Worm (Caenorhabditis elegans): Measurements from ENCODE around the gene srz-69.

DNA sequence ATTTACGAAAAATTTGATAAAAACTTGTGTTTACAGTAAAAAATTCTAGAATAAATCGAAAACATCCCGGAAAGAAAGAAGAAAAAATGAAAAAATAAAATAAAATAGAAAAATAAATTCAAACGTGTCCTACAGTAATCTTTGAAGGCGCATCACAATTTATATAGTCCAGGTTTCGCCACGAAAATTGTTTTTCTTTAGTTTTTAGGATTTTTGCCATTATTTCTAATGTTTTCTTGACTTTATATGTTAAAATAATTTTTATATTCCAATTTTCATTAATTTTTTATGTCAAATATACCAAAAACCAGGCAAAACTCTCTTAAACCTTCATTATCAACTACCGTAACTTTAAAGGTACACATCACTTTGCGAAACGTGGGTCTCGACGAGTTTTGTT, 40.6 kb upstream of the srz-69 start:
- TF ChIP-seq dao-5 (tag; optimal IDR thresholded peaks at IDR 0.05) (no peak), him-1 (tag; optimal IDR thresholded peaks at IDR 0.05) (no peak)

Data from whole organism, L4/young adult.